Fruit fly (Drosophila melanogaster): Measurements from ENCODE around the gene CG5114.

Gene CG5114

dm6 chr3L:14962729-14963128 is 19.9 kb upstream of the CG5114 start (continued):
- TF ChIP-seq CG4404 (GFP tag; IDR thresholded peaks at IDR 0.05) (no peak), C15 (GFP tag; IDR thresholded peaks at IDR 0.05) (no peak), gsb (GFP tag; IDR thresholded peaks at IDR 0.05) (no peak), HLH3B (GFP tag; IDR thresholded peaks at IDR 0.05) (no peak), CG13296 (GFP tag; optimal IDR thresholded peaks at IDR 0.05) (no peak), zen (tag; optimal IDR thresholded peaks at IDR 0.05) (peak; percentile 3), dysf (GFP tag; IDR thresholded peaks at IDR 0.05) (no peak), esg (GFP tag; conservative IDR thresholded peaks at IDR 0.05) (no peak), phol (tag; optimal IDR thresholded peaks at IDR 0.05) (no peak), CG6254 (GFP tag; optimal IDR thresholded peaks at IDR 0.05) (peak; percentile 32), CG7963 (GFP tag; IDR thresholded peaks at IDR 0.05; ENCODE audit: partially characterized antibody) (no peak), fd3F (GFP tag; optimal IDR thresholded peaks at IDR 0.05) (no peak), pros (GFP tag; optimal IDR thresholded peaks at IDR 0.05) (peak; percentile 88), sqz (GFP tag; optimal IDR thresholded peaks at IDR 0.05) (peak; percentile 18), CG3726 (GFP tag; IDR thresholded peaks at IDR 0.05) (no peak), Ssrp (tag; optimal IDR thresholded peaks at IDR 0.05) (no peak), tll (GFP tag; optimal IDR thresholded peaks at IDR 0.05) (peak in 1 of 2 experiments; percentile 31)

dm6 chr3L:14964862-14965261 is 17.8 kb upstream of the CG5114 start:
- peak; percentile 100 for TF ChIP-seq zen (tag; optimal IDR thresholded peaks at IDR 0.05)
- TF ChIP-seq CG12155 (GFP tag; optimal IDR thresholded peaks at IDR 0.05): no peak
- TF ChIP-seq CG15479 (GFP tag; optimal IDR thresholded peaks at IDR 0.05): peak; percentile 77
- no peak for TF ChIP-seq ro (GFP tag; IDR thresholded peaks at IDR 0.05)
- peak in 1 of 2 experiments; percentile 78 for TF ChIP-seq tll (GFP tag; optimal IDR thresholded peaks at IDR 0.05)

DNA sequence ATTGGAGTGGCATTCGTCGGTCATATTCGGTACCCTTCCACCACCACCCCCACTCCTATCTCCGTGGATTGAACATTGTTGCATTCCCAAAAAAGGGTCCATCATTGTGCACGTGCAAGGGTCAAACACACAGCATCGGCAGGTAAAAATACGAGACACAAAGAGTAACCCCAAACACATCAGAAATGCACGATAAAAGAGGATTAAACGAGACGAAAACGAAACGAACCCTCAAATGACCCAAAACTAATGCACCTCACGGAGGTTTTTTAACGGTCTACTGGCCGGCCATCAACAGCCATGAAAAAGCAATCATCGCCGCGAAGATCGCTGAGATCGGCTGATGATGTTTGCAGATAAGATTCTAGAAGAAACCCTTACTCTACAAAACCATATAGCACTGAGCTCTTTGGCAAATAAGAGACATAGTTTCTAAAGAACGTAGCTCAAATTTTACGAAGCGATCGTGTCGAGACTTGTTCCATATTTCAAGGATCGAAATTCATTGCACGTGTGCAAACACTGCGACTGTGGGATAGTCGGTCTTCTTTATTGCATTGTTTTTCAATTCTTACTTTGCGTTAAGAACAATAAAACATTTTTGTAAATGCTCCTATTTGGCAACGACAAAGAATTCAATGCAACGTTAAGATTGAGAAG is 16.3 kb upstream of the CG5114 start:
- peak; percentile 79 for TF ChIP-seq kni (GFP tag; optimal IDR thresholded peaks at IDR 0.05)
- peak; percentile 2 for TF ChIP-seq fd102C (GFP tag; optimal IDR thresholded peaks at IDR 0.05)
- TF ChIP-seq insv (GFP tag; optimal IDR thresholded peaks at IDR 0.05): peak in 1 of 2 experiments; percentile 26
- no peak for TF ChIP-seq zen2 (GFP tag; IDR thresholded peaks at IDR 0.05; ENCODE audit: partially characterized antibody)
- no peak for TF ChIP-seq Dbx (GFP tag; IDR thresholded peaks at IDR 0.05)
- TF ChIP-seq trh (GFP tag; optimal IDR thresholded peaks at IDR 0.05): no peak
- TF ChIP-seq sens-2 (GFP tag; IDR thresholded peaks at IDR 0.05): no peak
- peak; percentile 95 for TF ChIP-seq grn (GFP tag; optimal IDR thresholded peaks at IDR 0.05)
- peak; percentile 60 for TF ChIP-seq D (optimal IDR thresholded peaks at IDR 0.05)
- TF ChIP-seq D (GFP tag; optimal IDR thresholded peaks at IDR 0.05): peak; percentile 19
- TF ChIP-seq Blimp-1 (GFP tag; optimal IDR thresholded peaks at IDR 0.05): no peak
- TF ChIP-seq zf30C (GFP tag; optimal IDR thresholded peaks at IDR 0.05): peak; percentile 2
- TF ChIP-seq Kr (GFP tag; optimal IDR thresholded peaks at IDR 0.05): peak; percentile 85
- TF ChIP-seq rib (GFP tag; IDR thresholded peaks at IDR 0.05): 0 out of 2 replicates have a peak, but pooled peaks have one; percentile 16
- no peak for TF ChIP-seq B-H2 (GFP tag; optimal IDR thresholded peaks at IDR 0.05)
- TF ChIP-seq CG14965 (GFP tag; optimal IDR thresholded peaks at IDR 0.05; ENCODE audit: borderline replicate concordance): no peak
- no peak for TF ChIP-seq ro (GFP tag; IDR thresholded peaks at IDR 0.05)
- no peak for TF ChIP-seq Tbp (GFP tag; optimal IDR thresholded peaks at IDR 0.05)
- peak; percentile 67 for TF ChIP-seq oc (tag; optimal IDR thresholded peaks at IDR 0.05)
- TF ChIP-seq tll (GFP tag; optimal IDR thresholded peaks at IDR 0.05): peak in 1 of 2 experiments; percentile 4
- TF ChIP-seq Nf-YA (GFP tag; IDR thresholded peaks at IDR 0.05): no peak
- peak; percentile 59 for TF ChIP-seq pros (GFP tag; optimal IDR thresholded peaks at IDR 0.05)
- peak; percentile 92 for TF ChIP-seq p53 (GFP tag; optimal IDR thresholded peaks at IDR 0.05)
- TF ChIP-seq run (tag; optimal IDR thresholded peaks at IDR 0.05): no peak
- no peak for TF ChIP-seq Dref (GFP tag; IDR thresholded peaks at IDR 0.05)
- no peak for TF ChIP-seq CG4707 (GFP tag; optimal IDR thresholded peaks at IDR 0.05)
- TF ChIP-seq sc (optimal IDR thresholded peaks at IDR 0.05): no peak
- no peak for TF ChIP-seq sc (GFP tag; optimal IDR thresholded peaks at IDR 0.05)
- TF ChIP-seq Trl (optimal IDR thresholded peaks at IDR 0.05): no peak
- TF ChIP-seq Trl (GFP tag; optimal IDR thresholded peaks at IDR 0.05): no peak
- no peak for TF ChIP-seq pita (GFP tag; optimal IDR thresholded peaks at IDR 0.05)

Measured in whole organism, embryonic.